Fruit fly (Drosophila melanogaster): ENCODE data around the gene CG6299.

CG6299 gene

DNA sequence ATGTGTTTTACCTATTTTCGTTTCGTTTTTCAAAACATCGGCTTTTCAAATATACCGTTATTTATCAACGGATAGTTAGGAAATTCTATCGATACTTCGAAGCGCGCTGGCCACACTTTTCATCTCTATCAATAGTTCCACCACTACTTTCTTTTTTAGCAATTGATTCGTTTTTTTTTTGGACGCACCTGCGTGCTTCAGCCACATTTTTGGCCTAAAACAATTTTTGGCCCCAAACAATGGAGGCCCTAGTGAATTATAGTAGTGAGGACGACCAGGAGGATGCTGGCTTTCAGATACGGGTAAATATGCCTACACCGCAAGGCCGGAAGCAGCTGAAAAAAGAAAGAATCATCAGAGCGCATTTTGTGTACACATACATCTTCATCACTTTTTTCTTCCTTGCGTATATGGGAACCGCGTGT lies 19.7 kb downstream of the CG6299 start, which contains the start of gene CG6340 (continued):
- TF ChIP-seq disco-r (GFP tag; optimal IDR thresholded peaks at IDR 0.05) (no peak), cg (GFP tag; optimal IDR thresholded peaks at IDR 0.05) (peak; percentile 67), cas (GFP tag; IDR thresholded peaks at IDR 0.05) (no peak), CG4820 (GFP tag; optimal IDR thresholded peaks at IDR 0.05) (no peak), CG7928 (GFP tag; optimal IDR thresholded peaks at IDR 0.05) (no peak), YL-1 (GFP tag; optimal IDR thresholded peaks at IDR 0.05) (peak; percentile 56), twi (tag; optimal IDR thresholded peaks at IDR 0.05) (no peak), HmgD (GFP tag; optimal IDR thresholded peaks at IDR 0.05) (peak; percentile 13), Dip3 (GFP tag; optimal IDR thresholded peaks at IDR 0.05) (no peak), Meics (GFP tag; optimal IDR thresholded peaks at IDR 0.05) (no peak), Dbx (GFP tag; IDR thresholded peaks at IDR 0.05) (no peak), ap (GFP tag; IDR thresholded peaks at IDR 0.05) (no peak), Scr (GFP tag; IDR thresholded peaks at IDR 0.05; ENCODE audit: partially characterized antibody) (peak; percentile 75), Rfx (GFP tag; IDR thresholded peaks at IDR 0.05) (peak; percentile 14; the same call in 1 of the 2 replicates), CG7357 (GFP tag; IDR thresholded peaks at IDR 0.05) (no peak), salm (tag; optimal IDR thresholded peaks at IDR 0.05) (no peak), usp (GFP tag; optimal IDR thresholded peaks at IDR 0.05) (no peak), CG42726 (GFP tag; IDR thresholded peaks at IDR 0.05; ENCODE audit: partially characterized antibody) (peak; percentile 53; the same call in 1 of the 2 replicates), wdn (GFP tag; IDR thresholded peaks at IDR 0.05) (no peak), abd-A (tag; optimal IDR thresholded peaks at IDR 0.05) (no peak), CG32532 (GFP tag; IDR thresholded peaks at IDR 0.05) (no peak), tx (GFP tag; optimal IDR thresholded peaks at IDR 0.05) (no peak), Kr (GFP tag; optimal IDR thresholded peaks at IDR 0.05) (no peak), sim (GFP tag; IDR thresholded peaks at IDR 0.05) (no peak), Bgb (GFP tag; IDR thresholded peaks at IDR 0.05; ENCODE audit: partially characterized antibody) (peak; percentile 86), nerfin-1 (tag; optimal IDR thresholded peaks at IDR 0.05) (peak; percentile 24), CG1602 (GFP tag; optimal IDR thresholded peaks at IDR 0.05) (no peak), org-1 (GFP tag; optimal IDR thresholded peaks at IDR 0.05) (no peak), stc (GFP tag; IDR thresholded peaks at IDR 0.05) (no peak), sima (GFP tag; optimal IDR thresholded peaks at IDR 0.05) (no peak), maf-S (GFP tag; optimal IDR thresholded peaks at IDR 0.05) (no peak), Neu2 (GFP tag; optimal IDR thresholded peaks at IDR 0.05; ENCODE audit: borderline replicate concordance) (no peak), nom (GFP tag; optimal IDR thresholded peaks at IDR 0.05) (peak; percentile 30), run (tag; optimal IDR thresholded peaks at IDR 0.05) (no peak), CG1603 (tag; optimal IDR thresholded peaks at IDR 0.05) (peak; percentile 40), ash1 (GFP tag; optimal IDR thresholded peaks at IDR 0.05) (no peak), sens (GFP tag) (peak; percentile 65), mirr (GFP tag; optimal IDR thresholded peaks at IDR 0.05) (no peak), lilli (GFP tag; optimal IDR thresholded peaks at IDR 0.05) (no peak), Sry-δ (GFP tag; optimal IDR thresholded peaks at IDR 0.05) (peak; percentile 95), prd (optimal IDR thresholded peaks at IDR 0.05) (no peak), prd (GFP tag; IDR thresholded peaks at IDR 0.05) (no peak), Myb (GFP tag; optimal IDR thresholded peaks at IDR 0.05) (peak; percentile 97), Max (GFP tag; optimal IDR thresholded peaks at IDR 0.05) (peak; percentile 11), lab (GFP tag; optimal IDR thresholded peaks at IDR 0.05) (no peak), Ets97D (GFP tag; optimal IDR thresholded peaks at IDR 0.05) (peak; percentile 60), CG3995 (GFP tag; optimal IDR thresholded peaks at IDR 0.05) (no peak), nerfin-2 (GFP tag; IDR thresholded peaks at IDR 0.05; ENCODE audit: partially characterized antibody) (peak; percentile 62), CG9932 (GFP tag; IDR thresholded peaks at IDR 0.05) (no peak), Antp (GFP tag; optimal IDR thresholded peaks at IDR 0.05) (no peak), CG11085 (GFP tag; IDR thresholded peaks at IDR 0.05) (no peak), fd102C (GFP tag; optimal IDR thresholded peaks at IDR 0.05) (no peak), dm (GFP tag; optimal IDR thresholded peaks at IDR 0.05) (peak; percentile 7)
